Worm (Caenorhabditis elegans) whole organism, L1 larva: ENCODE measurements around the gene T11F9.10.

Experiments used
- C16A3.4 ChIP-seq: fragments of 150-350 bp; optimal IDR thresholded peaks from 2 replicates; lab custom pipeline; 2014; ENCODE audit warnings: missing biosample characterization, missing genetic modification characterization
- F16B12.6 ChIP-seq: fragments of 150-350 bp; optimal IDR thresholded peaks from 2 replicates; lab custom pipeline; 2014; ENCODE audit warnings: missing biosample characterization, missing genetic modification characterization
- blmp-1 ChIP-seq: fragments of 150-350 bp; optimal IDR thresholded peaks from 2 replicates; lab custom pipeline; 2014; ENCODE audit warnings: missing biosample characterization, missing genetic modification characterization
- ceh-8 ChIP-seq: fragments of 200-800 bp; sonication (Bioruptor generic); optimal IDR thresholded peaks from 2 replicates; lab custom pipeline; 2018; ENCODE audit warnings: mild to moderate bottlenecking, missing genetic modification characterization, moderate library complexity, missing compliant biosample characterization
- ceh-82 ChIP-seq, 3 experiments: fragments of 150-350 bp in 1 of 3; sonication (generic microtip) in 2 of 3; optimal IDR thresholded peaks; 2 replicates each; lab custom pipeline; 2014 to 2017; ENCODE audit warnings: missing biosample characterization in 3 of 3, missing genetic modification characterization in 3 of 3
- ceh-88 ChIP-seq: fragments of 200-800 bp; sonication (Bioruptor generic); IDR thresholded peaks from 2 replicates; pipeline ENCODE4 v1.3.6; 2022; ENCODE audit warnings: missing genetic modification characterization, missing compliant biosample characterization
- dpl-1 ChIP-seq, 3 experiments: fragments of 150-350 bp in 2 of 3; sonication (generic microtip) in 1 of 3; optimal IDR thresholded peaks; 2 replicates each; lab custom pipeline; 2014 to 2017; ENCODE audit warnings: missing biosample characterization in 3 of 3, missing genetic modification characterization in 3 of 3, missing genetic modification reagents in 3 of 3
- dsc-1 ChIP-seq: sonication (generic microtip); optimal IDR thresholded peaks from 2 replicates; lab custom pipeline; 2016; ENCODE audit warnings: mild to moderate bottlenecking, missing genetic modification characterization, missing compliant biosample characterization
- efl-1 ChIP-seq, 4 experiments: fragments of 150-350 bp; optimal IDR thresholded peaks in 3 of 4; peaks in 1 of 4; 1 replicate in 1 of 4; 2 replicates in 3 of 4; lab custom pipeline; 2014; ENCODE audit warnings: missing biosample characterization in 2 of 4, missing genetic modification characterization in 2 of 4, missing genetic modification reagents in 2 of 4
- egl-13 ChIP-seq: sonication (generic microtip); optimal IDR thresholded peaks from 2 replicates; lab custom pipeline; 2016; ENCODE audit warnings: missing genotype, missing genetic modification reagents, missing genetic modification characterization, missing compliant biosample characterization
- elt-2 ChIP-seq: sonication (generic microtip); optimal IDR thresholded peaks from 2 replicates; lab custom pipeline; 2016; ENCODE audit warnings: missing genetic modification characterization, mild to moderate bottlenecking, inconsistent platforms, missing compliant biosample characterization, missing genetic modification reagents
- fkh-10 ChIP-seq: sonication (generic microtip); optimal IDR thresholded peaks from 2 replicates; lab custom pipeline; 2017; ENCODE audit warnings: missing biosample characterization, missing genetic modification reagents, missing genetic modification characterization
- fkh-8 ChIP-seq: sonication (generic microtip); optimal IDR thresholded peaks from 2 replicates; lab custom pipeline; 2016; ENCODE audit warnings: mild to moderate bottlenecking, missing genetic modification characterization, missing compliant biosample characterization
- grh-1 ChIP-seq: fragments of 200-800 bp; sonication (Bioruptor generic); IDR thresholded peaks from 2 replicates; pipeline ENCODE4 v1.3.6; 2022; ENCODE audit warnings: missing genetic modification reagents, missing genetic modification characterization, missing compliant biosample characterization
- isw-1 ChIP-seq: fragments of 200-800 bp; sonication (Bioruptor generic); IDR thresholded peaks from 2 replicates; pipeline ENCODE4 v1.3.6; 2022; ENCODE audit warnings: missing genetic modification characterization, missing compliant biosample characterization
- jun-1 ChIP-seq: fragments of 150-350 bp; optimal IDR thresholded peaks from 2 replicates; lab custom pipeline; 2014; ENCODE audit warnings: missing biosample characterization, missing genetic modification reagents, missing genetic modification characterization
- lin-14 ChIP-seq: fragments of 200-800 bp; sonication (Bioruptor generic); optimal IDR thresholded peaks from 2 replicates; lab custom pipeline; 2018; ENCODE audit warnings: mild to moderate bottlenecking, missing genetic modification characterization, moderate library complexity, missing compliant biosample characterization
- lin-35 ChIP-seq, 2 experiments: fragments of 150-350 bp; optimal IDR thresholded peaks; 2 replicates each; lab custom pipeline; 2014; ENCODE audit warnings: missing biosample characterization in 2 of 2, missing genetic modification characterization in 2 of 2, missing genetic modification reagents in 2 of 2
- lir-3 ChIP-seq: sonication (generic microtip); optimal IDR thresholded peaks from 2 replicates; lab custom pipeline; 2016; ENCODE audit warnings: mild to moderate bottlenecking, missing genetic modification characterization, moderate library complexity, missing compliant biosample characterization; ENCODE audit not compliant: poor library complexity
- lsy-2 ChIP-seq, 2 experiments: fragments of 150-350 bp; optimal IDR thresholded peaks; 2 replicates each; lab custom pipeline; 2014; ENCODE audit warnings: missing biosample characterization in 2 of 2, missing genetic modification characterization in 2 of 2
- mep-1 ChIP-seq: fragments of 150-350 bp; optimal IDR thresholded peaks from 2 replicates; lab custom pipeline; 2014; ENCODE audit warnings: missing biosample characterization, missing genetic modification characterization
- nhr-19 ChIP-seq: fragments of 200-800 bp; sonication (Bioruptor generic); conservative IDR thresholded peaks from 2 replicates; pipeline ENCODE4 v1.3.6; 2022; ENCODE audit warnings: missing genetic modification characterization, missing compliant biosample characterization
- nhr-20 ChIP-seq: sonication (generic microtip); optimal IDR thresholded peaks from 2 replicates; lab custom pipeline; 2016; ENCODE audit warnings: mild to moderate bottlenecking, missing genetic modification characterization, missing compliant biosample characterization
- nhr-47 ChIP-seq: sonication (generic microtip); optimal IDR thresholded peaks from 2 replicates; lab custom pipeline; 2016; ENCODE audit warnings: mild to moderate bottlenecking, missing genetic modification characterization, moderate library complexity, missing compliant biosample characterization
- nhr-71 ChIP-seq: sonication (generic microtip); optimal IDR thresholded peaks from 2 replicates; lab custom pipeline; 2016; ENCODE audit warnings: mild to moderate bottlenecking, missing genetic modification characterization, moderate library complexity, missing compliant biosample characterization
- nhr-77 ChIP-seq: fragments of 150-350 bp; optimal IDR thresholded peaks from 2 replicates; lab custom pipeline; 2014; ENCODE audit warnings: missing biosample characterization, missing genetic modification characterization
- nhr-85 ChIP-seq: sonication (generic microtip); peaks from one replicate; lab custom pipeline; 2016; ENCODE audit warnings: missing genetic modification characterization, inconsistent platforms, missing compliant biosample characterization
- nhr-90 ChIP-seq: sonication (generic microtip); optimal IDR thresholded peaks from 2 replicates; lab custom pipeline; 2016; ENCODE audit warnings: mild to moderate bottlenecking, missing genetic modification characterization, missing compliant biosample characterization; ENCODE audit not compliant: poor library complexity
- pax-3 ChIP-seq: fragments of 200-800 bp; sonication (Bioruptor generic); optimal IDR thresholded peaks from 2 replicates; lab custom pipeline; 2018; ENCODE audit warnings: mild to moderate bottlenecking, missing genetic modification characterization, moderate library complexity, missing compliant biosample characterization
- rnt-1 ChIP-seq: sonication (generic microtip); optimal IDR thresholded peaks from 2 replicates; lab custom pipeline; 2016; ENCODE audit warnings: mild to moderate bottlenecking, missing genetic modification characterization, moderate library complexity, missing compliant biosample characterization
- skn-1 ChIP-seq: fragments of 150-350 bp; optimal IDR thresholded peaks from 2 replicates; lab custom pipeline; 2014; ENCODE audit warnings: missing biosample characterization, missing genetic modification characterization
- snpc-4 ChIP-seq: fragments of 150-350 bp; optimal IDR thresholded peaks from 2 replicates; lab custom pipeline; 2014; ENCODE audit warnings: missing biosample characterization, missing genetic modification characterization
- snu-23 ChIP-seq: sonication (generic microtip); optimal IDR thresholded peaks from 2 replicates; lab custom pipeline; 2016; ENCODE audit warnings: missing genetic modification characterization, missing compliant biosample characterization
- sox-4 ChIP-seq: sonication (generic microtip); optimal IDR thresholded peaks from 2 replicates; lab custom pipeline; 2016; ENCODE audit warnings: missing genetic modification characterization, missing compliant biosample characterization
- swsn-7 ChIP-seq: sonication (generic microtip); optimal IDR thresholded peaks from 2 replicates; lab custom pipeline; 2016; ENCODE audit warnings: missing genetic modification characterization, missing compliant biosample characterization
- tbx-2 ChIP-seq: sonication (generic microtip); optimal IDR thresholded peaks from 2 replicates; lab custom pipeline; 2016; ENCODE audit warnings: missing genetic modification characterization, missing compliant biosample characterization
- unc-130 ChIP-seq: fragments of 150-350 bp; optimal IDR thresholded peaks from 2 replicates; lab custom pipeline; 2017; ENCODE audit warnings: missing biosample characterization, missing genetic modification characterization, inconsistent platforms
- unc-86 ChIP-seq: sonication (generic microtip); optimal IDR thresholded peaks from 2 replicates; lab custom pipeline; 2016; ENCODE audit warnings: missing genetic modification characterization, missing compliant biosample characterization
- xbp-1 ChIP-seq: sonication (generic microtip); optimal IDR thresholded peaks from 2 replicates; lab custom pipeline; 2016; ENCODE audit warnings: missing genetic modification characterization, missing compliant biosample characterization
- ztf-11 ChIP-seq, 2 experiments: sonication (generic microtip); optimal IDR thresholded peaks; 2 replicates each; lab custom pipeline; 2016 to 2017; ENCODE audit warnings: missing genetic modification characterization in 2 of 2, missing biosample characterization in 1 of 2, missing compliant biosample characterization in 1 of 2

T11F9.10 gene

DNA sequence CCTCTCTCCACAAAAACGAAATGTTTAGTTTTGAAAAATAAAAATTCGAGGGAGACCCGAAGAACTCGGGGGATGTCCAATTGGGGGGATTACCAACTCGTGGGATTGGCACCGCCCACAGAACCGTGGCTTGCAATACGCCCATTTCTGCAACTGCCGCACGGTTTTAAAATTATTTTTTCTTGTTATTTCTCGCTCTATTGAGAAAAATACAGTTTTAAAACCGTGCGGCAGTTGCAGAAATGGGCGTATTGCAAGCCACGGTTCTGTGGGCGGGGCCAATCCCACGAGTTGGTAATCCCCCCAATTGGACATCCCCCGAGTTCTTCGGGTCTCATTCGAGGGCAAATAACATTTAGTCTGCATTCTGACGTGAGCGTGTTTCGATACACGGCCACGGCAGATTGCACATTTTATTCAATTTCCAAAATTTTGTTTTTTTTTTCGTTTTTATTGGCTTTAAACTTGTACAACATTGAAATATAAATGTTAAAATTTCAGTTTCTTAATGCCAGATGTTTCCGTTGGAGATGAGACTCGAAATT, 18.1 kb downstream of the T11F9.10 start, which contains the start of the genes C55A6.1 and C55A6.10:
Gene C55A6.1 (minus strand): TSS at position 116 of the 545 bp plus-strand sequence.
Gene C55A6.10 (plus strand): TSS at position 495 of the 545 bp plus-strand sequence.
- peak; percentile 82 for TF ChIP-seq nhr-20 (tag; lab: Kevin White, UChicago)
- TF ChIP-seq unc-86 = peak; percentile 76
- peak; percentile 54; the same call in 1 of the 2 replicates for TF ChIP-seq ceh-88 (GFP tag; lab: Robert Waterston, UW)
- TF ChIP-seq egl-13 (tag; lab: Kevin White, UChicago) = peak; percentile 52
- peak; percentile 84 for TF ChIP-seq nhr-85 (tag; lab: Kevin White, UChicago)
- TF ChIP-seq nhr-71 (tag; lab: Kevin White, UChicago) = peak; percentile 86
- TF ChIP-seq nhr-90 (tag; lab: Kevin White, UChicago) = peak; percentile 79
- peak; percentile 62 for TF ChIP-seq C16A3.4 (tag; lab: Kevin White, UChicago)
- peak; percentile 93 for TF ChIP-seq F16B12.6 (tag; lab: Kevin White, UChicago)
- TF ChIP-seq xbp-1 (tag; lab: Kevin White, UChicago) = peak; percentile 65
- TF ChIP-seq lin-35 (GFP tag; optimal IDR thresholded peaks at IDR 0.05; lab: Kevin White, UChicago) = peak; percentile 55 to 62
- peak; percentile 44 for TF ChIP-seq ceh-8 (GFP tag; lab: Kevin White, UChicago)
- peak; percentile 18 for TF ChIP-seq unc-130
- TF ChIP-seq mep-1 (tag; lab: Kevin White, UChicago) = peak; percentile 74
- peak; percentile 71 for TF ChIP-seq tbx-2 (tag; lab: Kevin White, UChicago)
- peak in 1 of 2 experiments; percentile 68 for TF ChIP-seq ztf-11 (tag; optimal IDR thresholded peaks at IDR 0.05; lab: Kevin White, UChicago)
- TF ChIP-seq rnt-1 (tag; lab: Kevin White, UChicago) = peak; percentile 59
- TF ChIP-seq fkh-10 (GFP tag; lab: Kevin White, UChicago) = peak; percentile 60
- peak; percentile 60 to 69 for TF ChIP-seq efl-1 (optimal IDR thresholded peaks at IDR 0.05; lab: Kevin White, UChicago)
- TF ChIP-seq efl-1 (GFP tag; optimal IDR thresholded peaks at IDR 0.05 in 1 of 2; lab: Kevin White, UChicago) = peak; percentile 61 to 94
- peak; percentile 14 for TF ChIP-seq elt-2 (tag; lab: Kevin White, UChicago)
- peak; percentile 30 for TF ChIP-seq jun-1 (tag; lab: Kevin White, UChicago)
- TF ChIP-seq lsy-2 (tag; optimal IDR thresholded peaks at IDR 0.05; lab: Kevin White, UChicago) = peak; percentile 56 to 73
- peak; percentile 85 for TF ChIP-seq nhr-47
- peak; percentile 66 for TF ChIP-seq lir-3 (tag; lab: Kevin White, UChicago)
- peak; percentile 17 for TF ChIP-seq snpc-4
- TF ChIP-seq fkh-8 (tag; lab: Kevin White, UChicago) = peak; percentile 59
- TF ChIP-seq blmp-1 (tag; lab: Kevin White, UChicago) = peak; percentile 52
- peak; percentile 59 for TF ChIP-seq isw-1 (GFP tag; lab: Robert Waterston, UW)
- peak; percentile 35 to 67 (median 50) for TF ChIP-seq dpl-1 (GFP tag; optimal IDR thresholded peaks at IDR 0.05; lab: Kevin White, UChicago)
- peak; percentile 38 for TF ChIP-seq skn-1 (tag; lab: Kevin White, UChicago)
- TF ChIP-seq dsc-1 (tag; lab: Kevin White, UChicago) = peak; percentile 30
- peak; percentile 79 for TF ChIP-seq swsn-7 (tag; lab: Kevin White, UChicago)
- peak in 2 of 3 experiments; percentile 9 to 41 for TF ChIP-seq ceh-82 (tag; optimal IDR thresholded peaks at IDR 0.05; lab: Kevin White, UChicago)
- peak; percentile 17 for TF ChIP-seq sox-4 (tag; lab: Kevin White, UChicago)
- TF ChIP-seq nhr-77 (tag; lab: Kevin White, UChicago) = peak; percentile 37
- peak; percentile 20 for TF ChIP-seq pax-3 (tag; lab: Kevin White, UChicago)
- TF ChIP-seq nhr-19 (GFP tag; lab: Robert Waterston, UW) = peak; percentile 68
- peak; percentile 64 for TF ChIP-seq grh-1 (GFP tag; lab: Robert Waterston, UW)
- TF ChIP-seq snu-23 (GFP tag; lab: Kevin White, UChicago) = peak; percentile 84
- TF ChIP-seq lin-14 (GFP tag; lab: Kevin White, UChicago) = peak; percentile 76
